Worm (Caenorhabditis elegans) whole organism, L2 larva: Measurements from ENCODE around the gene basl-1.

Experiments
- elt-3 ChIP-seq: sonication (generic microtip); optimal IDR thresholded peaks from 2 replicates; lab custom pipeline; 2017; ENCODE audit warnings: missing biosample characterization, missing genetic modification characterization
- lsy-2 ChIP-seq, 2 experiments: fragments of 150-350 bp in 1 of 2; sonication (generic microtip) in 1 of 2; optimal IDR thresholded peaks; 2 replicates each; lab custom pipeline; 2014 to 2017; ENCODE audit warnings: missing biosample characterization in 2 of 2, missing genetic modification characterization in 2 of 2
- sma-3 ChIP-seq: sonication (generic microtip); optimal IDR thresholded peaks from 2 replicates; lab custom pipeline; 2016; ENCODE audit warnings: missing genetic modification reagents, missing genetic modification characterization, missing compliant biosample characterization

DNA sequence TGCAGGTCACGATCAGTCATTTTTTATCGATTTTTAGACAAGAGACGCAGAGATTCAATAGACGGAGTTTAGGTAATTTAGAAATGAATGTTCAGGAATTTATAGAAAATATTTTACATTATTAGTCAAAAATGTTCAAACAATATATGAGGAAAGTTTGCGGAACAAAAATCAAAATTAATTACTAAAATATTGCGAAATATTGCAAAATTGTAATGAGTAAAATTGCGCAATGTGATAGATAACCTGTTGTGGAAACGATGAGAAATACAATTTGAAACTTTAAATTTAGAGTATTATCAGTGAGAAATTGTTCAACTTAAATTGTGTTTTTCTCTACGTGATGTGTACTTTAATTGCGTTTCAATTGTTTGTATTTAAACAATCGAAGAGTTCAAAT is 33.7 kb upstream of the basl-1 start, which contains the start of gene F56D2.5:
- TF ChIP-seq elt-3 (tag; lab: Kevin White, UChicago) = no peak
- TF ChIP-seq lsy-2 (tag; optimal IDR thresholded peaks at IDR 0.05; lab: Kevin White, UChicago) = no peak
- no peak for TF ChIP-seq sma-3 (GFP tag; lab: Kevin White, UChicago)
